Fruit fly (Drosophila melanogaster) whole organism, embryonic: ENCODE results near the gene GstO3.

Experiments
- Asciz ChIP-seq: fragments of 200-800 bp; sonication (Bioruptor generic); optimal IDR thresholded peaks from 2 replicates; lab custom pipeline; 2017; ENCODE audit warnings: missing biosample characterization, mild to moderate bottlenecking, missing genetic modification characterization, missing genetic modification reagents
- CG10267 ChIP-seq: fragments of 200-800 bp; sonication (Bioruptor generic); optimal IDR thresholded peaks from 2 replicates; lab custom pipeline; 2018; ENCODE audit warnings: missing biosample characterization, mild to moderate bottlenecking, missing genetic modification characterization, moderate library complexity
- CG10979 ChIP-seq: fragments of 200-800 bp; sonication (Bioruptor generic); optimal IDR thresholded peaks from 2 replicates; lab custom pipeline; 2018; ENCODE audit warnings: missing biosample characterization, mild to moderate bottlenecking, missing genetic modification characterization, moderate library complexity
- CG11723 ChIP-seq: fragments of 200-800 bp; sonication (Bioruptor generic); optimal IDR thresholded peaks from 2 replicates; lab custom pipeline; 2017; ENCODE audit warnings: missing biosample characterization, mild to moderate bottlenecking, missing genetic modification characterization
- CG12071 ChIP-seq: fragments of 200-800 bp; sonication (Bioruptor generic); optimal IDR thresholded peaks from 3 replicates; lab custom pipeline; 2018; ENCODE audit warnings: missing biosample characterization, mild to moderate bottlenecking, missing genetic modification characterization
- CG15601 ChIP-seq: fragments of 200-800 bp; sonication (Bioruptor generic); optimal IDR thresholded peaks from 3 replicates; lab custom pipeline; 2019; ENCODE audit warnings: missing biosample characterization, mild to moderate bottlenecking, missing genetic modification characterization, moderate library complexity
- CG1603 ChIP-seq: fragments of 200-800 bp; sonication (Bioruptor generic); optimal IDR thresholded peaks from 2 replicates; lab custom pipeline; 2019; ENCODE audit warnings: missing biosample characterization, mild to moderate bottlenecking, missing genetic modification characterization, moderate library complexity
- CG17359 ChIP-seq: fragments of 200-800 bp; sonication (Bioruptor generic); optimal IDR thresholded peaks from 3 replicates; lab custom pipeline; 2018; ENCODE audit warnings: missing biosample characterization, mild to moderate bottlenecking, missing genetic modification characterization, moderate library complexity
- CG17802 ChIP-seq: fragments of 200-800 bp; sonication (Bioruptor generic); optimal IDR thresholded peaks from 2 replicates; lab custom pipeline; 2018; ENCODE audit warnings: missing biosample characterization, mild to moderate bottlenecking, missing genetic modification characterization, moderate library complexity
- CG17829 ChIP-seq: fragments of 200-800 bp; optimal IDR thresholded peaks from 2 replicates; lab custom pipeline; 2019; ENCODE audit warnings: missing biosample characterization, mild to moderate bottlenecking, missing genetic modification characterization, moderate library complexity
- CG18619 ChIP-seq: fragments of 200-800 bp; sonication (Bioruptor generic); optimal IDR thresholded peaks from 3 replicates; lab custom pipeline; 2017; ENCODE audit warnings: missing biosample characterization, mild to moderate bottlenecking, missing genetic modification characterization
- CG2199 ChIP-seq: fragments of 200-800 bp; sonication (Bioruptor generic); IDR thresholded peaks from 3 replicates; pipeline ENCODE4 v1.3.6; 2022; ENCODE audit warnings: missing biosample characterization, missing genetic modification characterization
- CG31441 ChIP-seq: fragments of 200-800 bp; sonication (Bioruptor generic); IDR thresholded peaks from 2 replicates; pipeline ENCODE4 v1.3.6; 2022; ENCODE audit warnings: missing biosample characterization, missing genetic modification characterization
- CG32767 ChIP-seq: fragments of 200-800 bp; sonication (Bioruptor generic); IDR thresholded peaks from 2 replicates; pipeline ENCODE4 v1.3.6; 2022; ENCODE audit warnings: missing biosample characterization, missing genetic modification characterization
- CG4820 ChIP-seq: fragments of 200-800 bp; sonication (Bioruptor generic); optimal IDR thresholded peaks from 3 replicates; lab custom pipeline; 2016; ENCODE audit warnings: missing biosample characterization, missing genetic modification characterization
- CG5245 ChIP-seq: fragments of 200-800 bp; sonication (Bioruptor generic); optimal IDR thresholded peaks from 3 replicates; lab custom pipeline; 2016; ENCODE audit warnings: missing biosample characterization, missing genetic modification characterization
- CG9437 ChIP-seq: fragments of 200-800 bp; sonication (Bioruptor generic); optimal IDR thresholded peaks from 2 replicates; lab custom pipeline; 2018; ENCODE audit warnings: missing biosample characterization, mild to moderate bottlenecking, missing genetic modification characterization
- Dek ChIP-seq: fragments of 200-800 bp; sonication (Bioruptor generic); optimal IDR thresholded peaks from 3 replicates; lab custom pipeline; 2019; ENCODE audit warnings: missing biosample characterization, mild to moderate bottlenecking, missing genetic modification characterization, moderate library complexity
- ERR ChIP-seq: fragments of 200-800 bp; sonication (Bioruptor generic); optimal IDR thresholded peaks from 2 replicates; lab custom pipeline; 2016; ENCODE audit warnings: missing biosample characterization, missing genetic modification characterization
- HHEX ChIP-seq: fragments of 200-800 bp; sonication (Bioruptor generic); optimal IDR thresholded peaks from 3 replicates; lab custom pipeline; 2017; ENCODE audit warnings: missing biosample characterization, mild to moderate bottlenecking, missing genetic modification characterization, missing genetic modification reagents
- HLH4C ChIP-seq: fragments of 200-800 bp; sonication (Bioruptor generic); IDR thresholded peaks from 3 replicates; pipeline ENCODE4 v1.3.6; 2022; ENCODE audit warnings: missing biosample characterization, missing genetic modification characterization; ENCODE audit not compliant: partially characterized antibody
- HmgZ ChIP-seq: fragments of 200-800 bp; sonication (Bioruptor generic); optimal IDR thresholded peaks from 2 replicates; lab custom pipeline; 2018; ENCODE audit warnings: missing biosample characterization, mild to moderate bottlenecking, missing genetic modification characterization
- Lpt ChIP-seq: fragments of >200 bp; optimal IDR thresholded peaks from 2 replicates; lab custom pipeline; 2018; ENCODE audit warnings: missing biosample characterization, missing genetic modification characterization
- Med ChIP-seq: fragments of 200-800 bp; sonication (Bioruptor generic); peaks from one replicate; lab custom pipeline; 2016; ENCODE audit warnings: missing biosample characterization, missing genetic modification characterization, mild to moderate bottlenecking, inconsistent platforms, moderate library complexity
- Oli ChIP-seq: fragments of 200-800 bp; sonication (Bioruptor generic); optimal IDR thresholded peaks from 2 replicates; lab custom pipeline; 2018; ENCODE audit warnings: missing biosample characterization, mild to moderate bottlenecking, missing genetic modification characterization, moderate library complexity
- Pdp1 ChIP-seq, 2 experiments: fragments of 200-800 bp; sonication (Bioruptor generic); optimal IDR thresholded peaks; 3 replicates each; lab custom pipeline; 2016; ENCODE audit warnings: missing biosample characterization in 2 of 2, missing genetic modification characterization in 2 of 2, mild to moderate bottlenecking in 1 of 2, moderate library complexity in 1 of 2
- Poxn ChIP-seq: fragments of 200-800 bp; sonication (Bioruptor generic); IDR thresholded peaks from 2 replicates; pipeline ENCODE4 v1.3.6; 2022; ENCODE audit warnings: missing biosample characterization, missing genetic modification characterization
- Scr ChIP-seq: fragments of 200-800 bp; sonication (Bioruptor generic); IDR thresholded peaks from 2 replicates; pipeline ENCODE4 v1.3.6; 2022; ENCODE audit warnings: missing biosample characterization, missing genetic modification characterization; ENCODE audit not compliant: partially characterized antibody
- Six4 ChIP-seq: fragments of 200-800 bp; sonication (Bioruptor generic); optimal IDR thresholded peaks from 2 replicates; lab custom pipeline; 2016; ENCODE audit warnings: missing biosample characterization, missing genetic modification characterization
- Sox100B ChIP-seq: fragments of 200-800 bp; sonication (Bioruptor generic); optimal IDR thresholded peaks from 3 replicates; lab custom pipeline; 2018; ENCODE audit warnings: missing biosample characterization, mild to moderate bottlenecking, missing genetic modification characterization
- br ChIP-seq: fragments of >200 bp; optimal IDR thresholded peaks from 2 replicates; lab custom pipeline; 2017
- caup ChIP-seq: fragments of 200-800 bp; sonication (Bioruptor generic); optimal IDR thresholded peaks from 3 replicates; lab custom pipeline; 2017; ENCODE audit warnings: missing biosample characterization, mild to moderate bottlenecking, missing genetic modification characterization, moderate library complexity; ENCODE audit not compliant: severe bottlenecking
- en ChIP-seq: fragments of 200-800 bp; sonication (Bioruptor generic); optimal IDR thresholded peaks from 2 replicates; lab custom pipeline; 2016; ENCODE audit warnings: missing biosample characterization, missing genetic modification characterization
- grau ChIP-seq: fragments of 200-800 bp; optimal IDR thresholded peaks from 3 replicates; lab custom pipeline; 2019; ENCODE audit warnings: missing biosample characterization, mild to moderate bottlenecking, missing genetic modification characterization, moderate library complexity
- grn ChIP-seq: fragments of 200-800 bp; sonication (Bioruptor generic); optimal IDR thresholded peaks from 3 replicates; lab custom pipeline; 2017; ENCODE audit warnings: missing biosample characterization, missing genetic modification characterization
- hbn ChIP-seq: fragments of 200-800 bp; sonication (Bioruptor generic); IDR thresholded peaks from 2 replicates; pipeline ENCODE4 v1.3.6; 2022; ENCODE audit warnings: missing biosample characterization, missing genetic modification characterization; ENCODE audit not compliant: partially characterized antibody
- inv ChIP-seq: fragments of 200-800 bp; sonication (Bioruptor generic); IDR thresholded peaks from 2 replicates; pipeline ENCODE4 v1.3.6; 2022; ENCODE audit warnings: missing biosample characterization, missing genetic modification characterization; ENCODE audit not compliant: partially characterized antibody
- lilli ChIP-seq: fragments of 200-800 bp; sonication (Bioruptor generic); optimal IDR thresholded peaks from 3 replicates; lab custom pipeline; 2016; ENCODE audit warnings: missing biosample characterization, missing genetic modification characterization
- nau ChIP-seq: fragments of 200-800 bp; sonication (Bioruptor generic); optimal IDR thresholded peaks from 3 replicates; lab custom pipeline; 2017; ENCODE audit warnings: missing biosample characterization, mild to moderate bottlenecking, missing genetic modification characterization, missing genetic modification reagents
- nerfin-2 ChIP-seq: fragments of 200-800 bp; sonication (Bioruptor generic); IDR thresholded peaks from 2 replicates; pipeline ENCODE4 v1.3.6; 2022; ENCODE audit warnings: missing biosample characterization, missing genetic modification characterization; ENCODE audit not compliant: partially characterized antibody
- pita ChIP-seq: fragments of 200-800 bp; sonication (Bioruptor generic); optimal IDR thresholded peaks from 2 replicates; lab custom pipeline; 2017; ENCODE audit warnings: missing biosample characterization, mild to moderate bottlenecking, missing genetic modification characterization
- psq ChIP-seq: fragments of 200-800 bp; sonication (Bioruptor generic); optimal IDR thresholded peaks from 2 replicates; lab custom pipeline; 2017; ENCODE audit warnings: missing biosample characterization, missing genetic modification characterization
- pum ChIP-seq: fragments of 200-800 bp; sonication (Bioruptor generic); optimal IDR thresholded peaks from 2 replicates; lab custom pipeline; 2016; ENCODE audit warnings: missing biosample characterization, missing genetic modification characterization
- sc ChIP-seq, 3 experiments: fragments of >200 bp in 2 of 3; fragments of 200-800 bp in 1 of 3; sonication (Bioruptor generic) in 1 of 3; optimal IDR thresholded peaks; 2 replicates in 2 of 3; 3 replicates in 1 of 3; lab custom pipeline; 2017; ENCODE audit warnings: mild to moderate bottlenecking in 1 of 3, missing biosample characterization in 1 of 3, missing genetic modification characterization in 1 of 3, missing genetic modification reagents in 1 of 3
- sim ChIP-seq: fragments of 200-800 bp; sonication (Bioruptor generic); IDR thresholded peaks from 2 replicates; pipeline ENCODE4 v1.3.6; 2022; ENCODE audit warnings: missing biosample characterization, missing genetic modification characterization
- so ChIP-seq: fragments of 200-800 bp; sonication (Bioruptor generic); IDR thresholded peaks from 3 replicates; pipeline ENCODE4 v1.3.6; 2022; ENCODE audit warnings: missing biosample characterization, missing genetic modification characterization
- wek ChIP-seq: fragments of 200-800 bp; sonication (Bioruptor generic); optimal IDR thresholded peaks from 3 replicates; lab custom pipeline; 2018; ENCODE audit warnings: missing biosample characterization, mild to moderate bottlenecking, missing genetic modification characterization, moderate library complexity
- zen ChIP-seq: fragments of 200-800 bp; sonication (Bioruptor generic); optimal IDR thresholded peaks from 3 replicates; lab custom pipeline; 2018; ENCODE audit warnings: missing biosample characterization, mild to moderate bottlenecking, missing genetic modification characterization, moderate library complexity

Gene GstO3

DNA sequence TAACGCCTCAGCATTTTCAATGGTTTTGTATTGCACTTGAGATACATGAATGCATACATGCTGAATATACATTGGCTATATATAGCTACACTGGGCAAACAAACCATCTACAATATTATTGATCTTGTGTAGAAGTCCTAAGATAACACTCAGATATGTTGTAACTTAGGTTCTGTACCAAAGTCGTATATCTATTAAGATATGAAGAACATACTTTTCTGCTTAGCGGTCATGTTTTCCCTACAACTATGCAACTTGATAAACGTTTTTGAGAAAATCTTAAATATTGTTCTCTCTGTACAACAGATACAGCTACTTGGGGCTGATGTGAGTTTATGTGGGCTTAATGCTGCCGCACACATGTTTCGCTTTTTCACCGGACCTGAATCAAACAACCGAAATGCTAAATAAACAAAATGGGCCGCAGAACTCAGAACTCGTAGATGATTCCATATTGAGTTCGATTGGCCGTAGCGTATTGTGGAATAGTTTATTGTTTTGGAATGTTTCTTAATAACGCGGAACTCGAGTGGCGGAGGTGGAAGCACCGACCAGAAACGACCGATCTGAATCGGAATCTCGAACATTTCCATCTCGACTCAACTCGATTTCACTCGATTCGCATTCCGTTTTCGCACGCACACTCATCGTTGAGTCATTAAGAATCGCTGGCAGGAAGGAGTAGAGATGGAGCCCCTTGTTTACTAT lies 30.7 kb downstream of the GstO3 start (continued):
- no peak for TF ChIP-seq HLH4C (GFP tag; lab: Robert Waterston, UW)
- TF ChIP-seq Six4, result peak; percentile 10
- no peak for TF ChIP-seq en
- peak; percentile 26 for TF ChIP-seq lilli
- TF ChIP-seq CG1603 (tag; lab: Kevin White, UChicago), result peak; percentile 77
- TF ChIP-seq nerfin-2 (GFP tag; lab: Robert Waterston, UW), result no peak
- peak in 1 of 2 experiments; percentile 51 for TF ChIP-seq Pdp1 (GFP tag; optimal IDR thresholded peaks at IDR 0.05; lab: Kevin White, UChicago)
- peak; percentile 80 for TF ChIP-seq CG31441 (GFP tag; lab: Robert Waterston, UW)
- peak; percentile 17 for TF ChIP-seq HHEX (GFP tag; lab: Kevin White, UChicago)
- peak; percentile 59 for TF ChIP-seq grau
- peak; percentile 71 for TF ChIP-seq CG15601 (tag; lab: Kevin White, UChicago)
- TF ChIP-seq hbn (GFP tag; lab: Robert Waterston, UW), result no peak
- TF ChIP-seq zen (tag; lab: Kevin White, UChicago), result peak; percentile 21
- TF ChIP-seq CG4820 (GFP tag; lab: Kevin White, UChicago), result peak; percentile 11
- TF ChIP-seq pita (GFP tag; lab: Kevin White, UChicago), result no peak
- TF ChIP-seq so (GFP tag; lab: Robert Waterston, UW), result no peak
- no peak for TF ChIP-seq Scr (GFP tag; lab: Robert Waterston, UW)
- TF ChIP-seq caup, result peak; percentile 28
- peak; percentile 42 for TF ChIP-seq CG12071
- TF ChIP-seq nau (GFP tag; lab: Kevin White, UChicago), result peak; percentile 50
- TF ChIP-seq CG5245, result peak; percentile 14
- no peak for TF ChIP-seq Poxn (GFP tag; lab: Robert Waterston, UW)
- no peak for TF ChIP-seq sc (optimal IDR thresholded peaks at IDR 0.05; lab: Kevin White, UChicago)
- no peak for TF ChIP-seq sc (GFP tag; optimal IDR thresholded peaks at IDR 0.05; lab: Kevin White, UChicago)
- TF ChIP-seq Lpt (GFP tag; lab: Kevin White, UChicago), result no peak
- no peak for TF ChIP-seq inv (GFP tag; lab: Robert Waterston, UW)
- peak; percentile 51 for TF ChIP-seq Sox100B (GFP tag; lab: Kevin White, UChicago)
- TF ChIP-seq Med, result peak; percentile 93
- TF ChIP-seq grn (GFP tag; lab: Kevin White, UChicago), result no peak
- peak; percentile 55 for TF ChIP-seq pum (GFP tag; lab: Kevin White, UChicago)
- peak; percentile 24 for TF ChIP-seq CG18619
- TF ChIP-seq CG11723, result no peak
- TF ChIP-seq Oli (tag; lab: Kevin White, UChicago), result peak; percentile 59
- peak; percentile 57 for TF ChIP-seq CG10267
- TF ChIP-seq CG2199 (GFP tag; lab: Robert Waterston, UW), result peak; percentile 11; the same call in 1 of the 3 replicates
- peak; percentile 65 for TF ChIP-seq CG32767 (GFP tag; lab: Robert Waterston, UW)
- TF ChIP-seq CG10979 (tag; lab: Kevin White, UChicago), result peak; percentile 71
- peak; percentile 34 for TF ChIP-seq CG9437
- no peak for TF ChIP-seq CG17802 (tag; lab: Kevin White, UChicago)
- TF ChIP-seq CG17829 (tag; lab: Kevin White, UChicago), result peak; percentile 67
- TF ChIP-seq Asciz (GFP tag; lab: Kevin White, UChicago), result peak; percentile 48
- no peak for TF ChIP-seq psq (GFP tag; lab: Kevin White, UChicago)
- TF ChIP-seq sim (GFP tag; lab: Robert Waterston, UW), result peak; percentile 37; the same call in 1 of the 2 replicates
- no peak for TF ChIP-seq Dek
- TF ChIP-seq HmgZ (tag; lab: Kevin White, UChicago), result no peak
- no peak for TF ChIP-seq br (lab: Kevin White, UChicago)
- TF ChIP-seq wek, result peak; percentile 30
- no peak for TF ChIP-seq ERR (GFP tag; lab: Kevin White, UChicago)
- peak; percentile 56 for TF ChIP-seq CG17359 (tag; lab: Kevin White, UChicago)
